Worm (Caenorhabditis elegans) whole organism, young adult: Measurements from ENCODE around the gene ZC518.8.
A peak's percentile ranks its signal among the peaks of the same experiment; 100 is the strongest.

Experiments
- C06A6.2 ChIP-seq: fragments of 200-800 bp; sonication (Bioruptor generic); conservative IDR thresholded peaks from 2 replicates; pipeline ENCODE4 v1.3.6; 2022; ENCODE audit warnings: missing genetic modification characterization, missing compliant biosample characterization
- C17E4.6 ChIP-seq: fragments of 200-800 bp; sonication (Bioruptor generic); IDR thresholded peaks from 2 replicates; pipeline ENCODE4 v1.3.6; 2022; ENCODE audit warnings: missing genetic modification reagents, missing genetic modification characterization, missing compliant biosample characterization
- F23B12.7 ChIP-seq: sonication (generic microtip); optimal IDR thresholded peaks from 2 replicates; lab custom pipeline; 2017; ENCODE audit warnings: missing genetic modification characterization, mild to moderate bottlenecking, missing compliant biosample characterization, antibody characterized with exemption, moderate library complexity; ENCODE audit not compliant: insufficient read depth
- F33H1.4 ChIP-seq: fragments of 200-800 bp; sonication (Bioruptor generic); IDR thresholded peaks from 2 replicates; pipeline ENCODE4 v1.3.6; 2022; ENCODE audit warnings: missing genetic modification reagents, missing genetic modification characterization, missing compliant biosample characterization
- F37B4.10 ChIP-seq: fragments of 200-800 bp; sonication (Bioruptor generic); IDR thresholded peaks from 2 replicates; pipeline ENCODE4 v1.3.6; 2022; ENCODE audit warnings: missing genetic modification characterization, missing compliant biosample characterization
- F39B2.1 ChIP-seq: fragments of 200-800 bp; sonication (Bioruptor generic); IDR thresholded peaks from 2 replicates; pipeline ENCODE4 v1.3.6; 2022; ENCODE audit warnings: missing genetic modification reagents, missing genetic modification characterization, missing compliant biosample characterization
- F49E8.2 ChIP-seq: sonication (generic microtip); optimal IDR thresholded peaks from 3 replicates; lab custom pipeline; 2017; ENCODE audit warnings: missing genetic modification characterization, mild to moderate bottlenecking, missing compliant biosample characterization, antibody characterized with exemption, moderate library complexity; ENCODE audit not compliant: insufficient read depth
- K11D2.4 ChIP-seq: fragments of 200-800 bp; sonication (Bioruptor generic); IDR thresholded peaks from 2 replicates; pipeline ENCODE4 v1.3.6; 2022; ENCODE audit warnings: missing genetic modification reagents, missing genetic modification characterization, missing compliant biosample characterization
- T07F8.4 ChIP-seq: sonication (generic microtip); optimal IDR thresholded peaks from 2 replicates; lab custom pipeline; 2016; ENCODE audit warnings: mild to moderate bottlenecking, missing genetic modification characterization, moderate library complexity, missing compliant biosample characterization
- Y53F4B.3 ChIP-seq: fragments of 200-800 bp; sonication (Bioruptor generic); IDR thresholded peaks from 2 replicates; pipeline ENCODE4 v1.3.6; 2022; ENCODE audit warnings: missing genetic modification reagents, missing genetic modification characterization, missing compliant biosample characterization
- Y56A3A.18 ChIP-seq: fragments of 200-800 bp; sonication (Bioruptor generic); IDR thresholded peaks from 2 replicates; pipeline ENCODE4 v1.3.6; 2022; ENCODE audit warnings: missing genetic modification reagents, missing genetic modification characterization, missing compliant biosample characterization
- Y79H2A.3 ChIP-seq: fragments of 200-800 bp; sonication (Bioruptor generic); conservative IDR thresholded peaks from 2 replicates; pipeline ENCODE4 v1.3.6; 2022; ENCODE audit warnings: missing genetic modification reagents, missing genetic modification characterization, missing compliant biosample characterization
- Y95B8A.8 ChIP-seq: fragments of 200-800 bp; sonication (Bioruptor generic); IDR thresholded peaks from 2 replicates; pipeline ENCODE4 v1.3.6; 2022; ENCODE audit warnings: missing genetic modification reagents, missing genetic modification characterization, missing compliant biosample characterization
- athp-1 ChIP-seq: sonication (generic microtip); optimal IDR thresholded peaks from 2 replicates; lab custom pipeline; 2017; ENCODE audit warnings: mild to moderate bottlenecking, missing genetic modification characterization, missing compliant biosample characterization
- attf-3 ChIP-seq: fragments of 200-800 bp; sonication (Bioruptor generic); conservative IDR thresholded peaks from 2 replicates; pipeline ENCODE4 v1.3.6; 2022; ENCODE audit warnings: missing genetic modification reagents, missing genetic modification characterization, missing compliant biosample characterization
- attf-6 ChIP-seq: fragments of 200-800 bp; sonication (Bioruptor generic); IDR thresholded peaks from 2 replicates; pipeline ENCODE4 v1.3.6; 2022; ENCODE audit warnings: missing genetic modification reagents, missing genetic modification characterization, missing compliant biosample characterization
- ceh-100 ChIP-seq: fragments of 200-800 bp; sonication (Bioruptor generic); IDR thresholded peaks from 2 replicates; pipeline ENCODE4 v1.3.6; 2022; ENCODE audit warnings: missing genetic modification reagents, missing genetic modification characterization, missing compliant biosample characterization
- ceh-91 ChIP-seq: fragments of 200-800 bp; sonication (Bioruptor generic); IDR thresholded peaks from 2 replicates; pipeline ENCODE4 v1.3.6; 2022; ENCODE audit warnings: missing genetic modification reagents, missing genetic modification characterization, missing compliant biosample characterization
- dox-1 ChIP-seq: fragments of 200-800 bp; sonication (Bioruptor generic); IDR thresholded peaks from 2 replicates; pipeline ENCODE4 v1.3.6; 2022; ENCODE audit warnings: missing genetic modification reagents, missing genetic modification characterization, missing compliant biosample characterization
- dpl-1 ChIP-seq: fragments of 150-350 bp; optimal IDR thresholded peaks from 2 replicates; lab custom pipeline; 2014; ENCODE audit warnings: missing biosample characterization, missing genetic modification reagents, missing genetic modification characterization
- efl-1 ChIP-seq: fragments of 150-350 bp; optimal IDR thresholded peaks from 2 replicates; lab custom pipeline; 2014; ENCODE audit warnings: missing biosample characterization, missing genetic modification reagents, missing genetic modification characterization
- egl-18 ChIP-seq: fragments of 200-800 bp; sonication (Bioruptor generic); IDR thresholded peaks from 2 replicates; pipeline ENCODE4 v1.3.6; 2022; ENCODE audit warnings: missing genetic modification reagents, missing genetic modification characterization, missing compliant biosample characterization
- gei-17 ChIP-seq: fragments of 200-800 bp; sonication (Bioruptor generic); optimal IDR thresholded peaks from 2 replicates; lab custom pipeline; 2018; ENCODE audit warnings: mild to moderate bottlenecking, missing genetic modification characterization, missing compliant biosample characterization
- him-1 ChIP-seq: sonication (generic microtip); optimal IDR thresholded peaks from 2 replicates; lab custom pipeline; 2016; ENCODE audit warnings: missing genotype, missing genetic modification reagents, missing genetic modification characterization, missing compliant biosample characterization
- hlh-12 ChIP-seq: sonication (generic microtip); optimal IDR thresholded peaks from 2 replicates; lab custom pipeline; 2016; ENCODE audit warnings: missing genetic modification characterization, missing compliant biosample characterization
- hmg-20 ChIP-seq: fragments of 200-800 bp; sonication (Bioruptor generic); IDR thresholded peaks from 2 replicates; pipeline ENCODE4 v1.3.6; 2022; ENCODE audit warnings: missing genetic modification reagents, missing genetic modification characterization, missing compliant biosample characterization
- hrde-1 ChIP-seq: sonication (generic microtip); optimal IDR thresholded peaks from 2 replicates; lab custom pipeline; 2016; ENCODE audit warnings: missing genetic modification characterization, mild to moderate bottlenecking, missing compliant biosample characterization, moderate library complexity, missing genotype, missing genetic modification reagents, borderline replicate concordance
- hsf-1 ChIP-seq: fragments of 200-800 bp; sonication (Bioruptor generic); IDR thresholded peaks from 2 replicates; pipeline ENCODE4 v1.3.6; 2022; ENCODE audit warnings: missing genetic modification reagents, missing genetic modification characterization, missing compliant biosample characterization
- madf-10 ChIP-seq: sonication (generic microtip); optimal IDR thresholded peaks from 2 replicates; lab custom pipeline; 2016; ENCODE audit warnings: mild to moderate bottlenecking, missing genetic modification characterization, missing compliant biosample characterization
- madf-8 ChIP-seq: fragments of 200-800 bp; sonication (Bioruptor generic); conservative IDR thresholded peaks from 2 replicates; pipeline ENCODE4 v1.3.6; 2022; ENCODE audit warnings: missing genetic modification reagents, missing genetic modification characterization, missing compliant biosample characterization
- mel-28 ChIP-seq: sonication (generic microtip); optimal IDR thresholded peaks from 2 replicates; lab custom pipeline; 2016; ENCODE audit warnings: borderline replicate concordance, mild to moderate bottlenecking, missing genetic modification characterization, missing compliant biosample characterization
- mes-4 ChIP-seq: sonication (generic microtip); optimal IDR thresholded peaks from 2 replicates; lab custom pipeline; 2016; ENCODE audit warnings: missing genotype, missing genetic modification characterization, missing compliant biosample characterization
- mxl-1 ChIP-seq: sonication (generic microtip); optimal IDR thresholded peaks from 2 replicates; lab custom pipeline; 2016; ENCODE audit warnings: missing genetic modification characterization, missing compliant biosample characterization
- nfya-2 ChIP-seq: fragments of 200-800 bp; sonication (Bioruptor generic); IDR thresholded peaks from 2 replicates; pipeline ENCODE4 v1.3.6; 2022; ENCODE audit warnings: missing genetic modification reagents, missing genetic modification characterization, missing compliant biosample characterization
- nhr-120 ChIP-seq: fragments of 200-800 bp; sonication (Bioruptor generic); IDR thresholded peaks from 2 replicates; pipeline ENCODE4 v1.3.6; 2022; ENCODE audit warnings: missing genetic modification characterization, missing compliant biosample characterization
- pbrm-1 ChIP-seq: fragments of 200-800 bp; sonication (Bioruptor generic); IDR thresholded peaks from 2 replicates; pipeline ENCODE4 v1.3.6; 2022; ENCODE audit warnings: missing genetic modification reagents, missing genetic modification characterization, missing compliant biosample characterization
- rcor-1 ChIP-seq: fragments of 200-800 bp; sonication (Bioruptor generic); IDR thresholded peaks from 2 replicates; pipeline ENCODE4 v1.3.6; 2022; ENCODE audit warnings: missing genetic modification reagents, missing genetic modification characterization, missing compliant biosample characterization
- rec-8 ChIP-seq, 2 experiments: sonication (generic microtip); optimal IDR thresholded peaks; 2 replicates each; lab custom pipeline; 2016; ENCODE audit warnings: mild to moderate bottlenecking in 2 of 2, missing genetic modification characterization in 2 of 2, missing genetic modification reagents in 2 of 2, missing genotype in 2 of 2, missing biosample characterization in 1 of 2, missing compliant biosample characterization in 1 of 2, moderate library complexity in 1 of 2
- rpc-1 ChIP-seq, 2 experiments: fragments of 150-350 bp in 1 of 2; sonication (generic microtip) in 1 of 2; optimal IDR thresholded peaks; 2 replicates each; lab custom pipeline; 2014 to 2018; ENCODE audit warnings: missing biosample characterization in 1 of 2, missing genetic modification characterization in 1 of 2, missing genetic modification reagents in 1 of 2, missing genotype in 1 of 2
- somi-1 ChIP-seq: fragments of 200-800 bp; sonication (Bioruptor generic); optimal IDR thresholded peaks from 2 replicates; lab custom pipeline; 2018; ENCODE audit warnings: mild to moderate bottlenecking, missing genetic modification characterization, missing compliant biosample characterization
- sptf-2 ChIP-seq: fragments of 200-800 bp; sonication (Bioruptor generic); optimal IDR thresholded peaks from 2 replicates; lab custom pipeline; 2018; ENCODE audit warnings: mild to moderate bottlenecking, missing genetic modification characterization, missing compliant biosample characterization
- tbp1 ChIP-seq: fragments of 200-800 bp; sonication (Bioruptor generic); optimal IDR thresholded peaks from 2 replicates; lab custom pipeline; 2018; ENCODE audit warnings: mild to moderate bottlenecking, missing genetic modification characterization, missing compliant biosample characterization
- unc-62 ChIP-seq: fragments of 150-350 bp; optimal IDR thresholded peaks from 2 replicates; lab custom pipeline; 2014; ENCODE audit warnings: missing biosample characterization, missing genetic modification reagents, missing genetic modification characterization
- xnd-1 ChIP-seq: sonication (generic microtip); optimal IDR thresholded peaks from 2 replicates; lab custom pipeline; 2016; ENCODE audit warnings: missing genotype, missing genetic modification reagents, missing genetic modification characterization, missing compliant biosample characterization
- ztf-18 ChIP-seq: sonication (generic microtip); optimal IDR thresholded peaks from 2 replicates; lab custom pipeline; 2016; ENCODE audit warnings: missing genotype, mild to moderate bottlenecking, missing genetic modification characterization, missing compliant biosample characterization
- ztf-25 ChIP-seq: fragments of 200-800 bp; sonication (Bioruptor generic); IDR thresholded peaks from 2 replicates; pipeline ENCODE4 v1.3.6; 2022; ENCODE audit warnings: missing genetic modification reagents, missing genetic modification characterization, missing compliant biosample characterization
- ztf-3 ChIP-seq: fragments of 200-800 bp; sonication (Bioruptor generic); optimal IDR thresholded peaks from 2 replicates; lab custom pipeline; 2018; ENCODE audit warnings: mild to moderate bottlenecking, missing genetic modification characterization, missing compliant biosample characterization

ZC518.8 gene

DNA sequence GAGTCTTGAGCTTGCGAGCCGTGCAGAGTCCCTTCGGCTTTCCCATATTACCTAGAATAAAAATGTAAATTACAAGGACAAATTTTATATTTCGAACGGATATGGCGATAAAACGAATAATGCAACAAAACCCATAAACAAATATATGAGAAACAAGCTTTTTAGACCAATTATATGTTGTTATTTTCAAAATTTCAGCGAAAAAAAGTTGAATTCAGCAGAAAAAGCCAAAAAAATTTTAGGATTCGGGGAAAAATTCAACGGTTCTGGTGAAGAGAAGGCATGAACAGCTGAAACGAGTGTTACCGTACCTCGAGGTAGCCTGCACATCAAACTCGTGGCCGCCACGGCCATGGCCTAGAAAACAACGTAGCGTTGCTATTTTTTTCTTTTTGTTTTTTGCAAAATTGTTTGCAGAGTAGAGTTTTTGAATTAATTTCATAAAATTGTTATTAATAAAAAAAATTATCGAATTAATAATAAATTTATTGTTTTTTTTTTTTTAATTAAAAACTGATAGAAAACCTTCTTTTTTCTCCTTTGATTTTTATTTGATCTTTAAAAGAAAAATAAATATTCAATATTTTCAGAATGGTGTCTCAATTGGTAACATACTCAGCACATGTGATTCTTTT, 29.4 kb upstream of the ZC518.8 start, which contains the start of the genes rps-23 and dpm-3 (continued):
- TF ChIP-seq F33H1.4 (GFP tag; lab: Robert Waterston, UW) (peak; percentile 98), hrde-1 (tag; lab: Kevin White, UChicago) (peak; percentile 69), nfya-2 (GFP tag; lab: Robert Waterston, UW) (0 out of 2 replicates have a peak, but pooled peaks have one; percentile 73), hmg-20 (GFP tag; lab: Robert Waterston, UW) (0 out of 2 replicates have a peak, but pooled peaks have one; percentile 59), ztf-18 (tag; lab: Kevin White, UChicago) (peak; percentile 63), F39B2.1 (GFP tag; lab: Robert Waterston, UW) (peak; percentile 81; the same call in 1 of the 2 replicates), hlh-12 (no peak), attf-6 (peak; percentile 86), T07F8.4 (peak; percentile 80), hsf-1 (peak; percentile 76), ceh-91 (GFP tag; lab: Robert Waterston, UW) (peak; percentile 95), attf-3 (GFP tag; lab: Robert Waterston, UW) (peak; percentile 88), ztf-3 (GFP tag; lab: Kevin White, UChicago) (no peak), unc-62 (GFP tag; lab: Kevin White, UChicago) (no peak), C17E4.6 (GFP tag; lab: Robert Waterston, UW) (peak; percentile 75; the same call in 1 of the 2 replicates), sptf-2 (GFP tag; lab: Kevin White, UChicago) (peak; percentile 40), him-1 (peak; percentile 71), C06A6.2 (peak; percentile 52), somi-1 (GFP tag; lab: Kevin White, UChicago) (peak; percentile 73), mel-28 (tag; lab: Kevin White, UChicago) (peak; percentile 14), rpc-1 (optimal IDR thresholded peaks at IDR 0.05; lab: Kevin White, UChicago) (peak; percentile 15), rpc-1 (tag; optimal IDR thresholded peaks at IDR 0.05; lab: Kevin White, UChicago) (peak; percentile 6), efl-1 (GFP tag; lab: Kevin White, UChicago) (peak; percentile 60), F49E8.2 (peak; percentile 87), Y95B8A.8 (GFP tag; lab: Robert Waterston, UW) (peak; percentile 94), madf-10 (tag; lab: Kevin White, UChicago) (peak; percentile 91), rec-8 (tag; optimal IDR thresholded peaks at IDR 0.05; lab: Kevin White, UChicago) (peak; percentile 68 to 85), tbp1 (GFP tag; lab: Kevin White, UChicago) (peak; percentile 75), athp-1 (tag; lab: Kevin White, UChicago) (peak; percentile 89), Y53F4B.3 (peak; percentile 77; the same call in 1 of the 2 replicates), dox-1 (GFP tag; lab: Robert Waterston, UW) (peak; percentile 97), dpl-1 (peak; percentile 46), F23B12.7 (tag; lab: Kevin White, UChicago) (peak; percentile 93), F37B4.10 (GFP tag; lab: Robert Waterston, UW) (no peak), egl-18 (GFP tag; lab: Robert Waterston, UW) (0 out of 2 replicates have a peak, but pooled peaks have one; percentile 73), Y56A3A.18 (GFP tag; lab: Robert Waterston, UW) (peak; percentile 84), rcor-1 (GFP tag; lab: Robert Waterston, UW) (peak; percentile 90), gei-17 (GFP tag; lab: Kevin White, UChicago) (peak; percentile 34), Y79H2A.3 (peak; percentile 89), pbrm-1 (GFP tag; lab: Robert Waterston, UW) (peak; percentile 95), madf-8 (GFP tag; lab: Robert Waterston, UW) (peak; percentile 86), xnd-1 (tag; lab: Kevin White, UChicago) (peak; percentile 68), K11D2.4 (GFP tag; lab: Robert Waterston, UW) (peak; percentile 88), nhr-120 (GFP tag; lab: Robert Waterston, UW) (0 out of 2 replicates have a peak, but pooled peaks have one; percentile 62), mxl-1 (tag; lab: Kevin White, UChicago) (no peak), ceh-100 (peak; percentile 83), ztf-25 (peak; percentile 96), mes-4 (tag; lab: Kevin White, UChicago) (no peak)
